Fruit fly (Drosophila melanogaster): ENCODE measurements around the gene Pfdn1.

Gene Pfdn1

DNA sequence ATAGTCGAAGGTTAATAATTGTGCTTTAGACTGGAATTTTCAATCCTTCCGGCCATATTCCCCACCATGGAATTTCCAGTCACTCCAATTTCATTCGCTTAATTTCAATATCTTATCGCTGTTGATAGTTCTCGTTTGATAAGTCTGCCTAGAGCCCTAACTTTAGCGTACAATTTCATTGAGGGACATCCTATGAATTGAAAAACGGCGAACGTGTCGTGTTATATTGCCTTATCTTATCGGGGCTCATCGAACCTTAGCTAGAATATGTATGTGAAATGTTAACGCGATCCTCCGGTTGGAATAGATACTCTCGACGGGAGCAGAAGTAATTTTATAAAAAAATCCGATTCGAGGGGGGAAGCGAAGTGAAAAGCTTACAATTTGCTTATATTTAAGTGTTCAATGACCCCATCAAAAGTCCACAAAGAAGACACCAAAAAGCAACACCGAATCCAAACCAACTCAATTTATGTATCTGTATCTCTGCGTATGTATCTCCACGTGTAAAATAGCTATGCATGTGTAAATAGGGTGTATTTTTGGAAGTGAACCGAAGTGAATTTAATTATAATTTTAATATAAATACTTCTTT, 20.8 kb downstream of the Pfdn1 start:
- TF ChIP-seq Ets98B (GFP tag; IDR thresholded peaks at IDR 0.05): no peak
- no peak for TF ChIP-seq CG10348 (GFP tag; IDR thresholded peaks at IDR 0.05)
- no peak for TF ChIP-seq CG17806 (tag; optimal IDR thresholded peaks at IDR 0.05)
- no peak for TF ChIP-seq CG8159 (tag; optimal IDR thresholded peaks at IDR 0.05)
- no peak for TF ChIP-seq Pif1A (GFP tag; optimal IDR thresholded peaks at IDR 0.05)
- no peak for TF ChIP-seq Snoo (tag; optimal IDR thresholded peaks at IDR 0.05)
- no peak for TF ChIP-seq CG15710 (tag; optimal IDR thresholded peaks at IDR 0.05)
- TF ChIP-seq EcR (GFP tag; optimal IDR thresholded peaks at IDR 0.05): no peak
- TF ChIP-seq CG8301 (tag; optimal IDR thresholded peaks at IDR 0.05): no peak
- TF ChIP-seq fd96Ca (GFP tag; IDR thresholded peaks at IDR 0.05): no peak
- TF ChIP-seq CG12605 (GFP tag; IDR thresholded peaks at IDR 0.05): no peak
- TF ChIP-seq CG34367 (tag; optimal IDR thresholded peaks at IDR 0.05): no peak
- no peak for TF ChIP-seq CG9948 (tag; optimal IDR thresholded peaks at IDR 0.05)
- TF ChIP-seq CG13204 (GFP tag; optimal IDR thresholded peaks at IDR 0.05): no peak
- no peak for TF ChIP-seq gl (tag; optimal IDR thresholded peaks at IDR 0.05)
- no peak for TF ChIP-seq CG32121 (GFP tag; IDR thresholded peaks at IDR 0.05)
- TF ChIP-seq CG14655 (GFP tag; optimal IDR thresholded peaks at IDR 0.05): no peak

DNA sequence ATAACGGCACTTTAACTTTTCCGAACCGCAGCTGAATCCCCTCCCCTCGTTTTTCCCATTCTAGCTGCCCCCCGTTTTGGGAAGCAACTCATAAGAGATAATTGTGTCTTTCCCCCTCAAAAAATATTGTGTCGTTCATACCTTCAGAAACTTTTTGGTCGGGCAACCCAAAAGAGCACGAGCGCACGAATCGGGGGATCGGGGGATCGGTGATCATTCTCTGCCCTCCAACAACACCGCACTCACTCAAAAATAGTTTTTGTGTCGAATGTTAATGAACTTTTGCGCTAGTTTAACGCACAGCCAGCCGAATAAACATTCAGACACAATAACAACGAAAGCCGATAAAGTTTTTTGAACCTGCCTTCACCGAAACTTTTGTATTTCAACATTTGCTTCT, 21.5 kb downstream of the Pfdn1 start:
- TF ChIP-seq CG12605 (GFP tag; IDR thresholded peaks at IDR 0.05): no peak
- no peak for TF ChIP-seq D1 (tag; optimal IDR thresholded peaks at IDR 0.05)
- TF ChIP-seq CG14655 (GFP tag; optimal IDR thresholded peaks at IDR 0.05): no peak
- TF ChIP-seq CG34367 (tag; optimal IDR thresholded peaks at IDR 0.05): no peak
- TF ChIP-seq Snoo (tag; optimal IDR thresholded peaks at IDR 0.05): no peak
- TF ChIP-seq CG15710 (tag; optimal IDR thresholded peaks at IDR 0.05): no peak
- no peak for TF ChIP-seq fd96Ca (GFP tag; IDR thresholded peaks at IDR 0.05)
- no peak for TF ChIP-seq CG17806 (tag; optimal IDR thresholded peaks at IDR 0.05)
- no peak for TF ChIP-seq CG8159 (tag; optimal IDR thresholded peaks at IDR 0.05)
- TF ChIP-seq Pif1B (GFP tag; optimal IDR thresholded peaks at IDR 0.05): no peak
- no peak for TF ChIP-seq CG4496 (GFP tag; IDR thresholded peaks at IDR 0.05)
- no peak for TF ChIP-seq gl (tag; optimal IDR thresholded peaks at IDR 0.05)
- no peak for TF ChIP-seq CG10348 (GFP tag; IDR thresholded peaks at IDR 0.05)

- TF ChIP-seq CG9948 (tag; optimal IDR thresholded peaks at IDR 0.05) (no peak), Pif1B (GFP tag; optimal IDR thresholded peaks at IDR 0.05) (no peak), rn (GFP tag; IDR thresholded peaks at IDR 0.05) (no peak), CG10348 (GFP tag; IDR thresholded peaks at IDR 0.05) (no peak), D1 (tag; optimal IDR thresholded peaks at IDR 0.05) (no peak), CG14655 (GFP tag; optimal IDR thresholded peaks at IDR 0.05) (no peak), CG32121 (GFP tag; IDR thresholded peaks at IDR 0.05) (no peak), CG34367 (tag; optimal IDR thresholded peaks at IDR 0.05) (no peak), CG15710 (tag; optimal IDR thresholded peaks at IDR 0.05) (no peak), Ets98B (GFP tag; IDR thresholded peaks at IDR 0.05) (no peak), CG8301 (tag; optimal IDR thresholded peaks at IDR 0.05) (no peak), EcR (GFP tag; optimal IDR thresholded peaks at IDR 0.05) (no peak), Snoo (tag; optimal IDR thresholded peaks at IDR 0.05) (no peak)
Observed at dm6 chr2L:6090786-6091716, 22.2 kb downstream of the Pfdn1 start, which contains the start of gene CG45075. TSS of gene CG45075 (plus strand) at chr2L:6091412.

DNA sequence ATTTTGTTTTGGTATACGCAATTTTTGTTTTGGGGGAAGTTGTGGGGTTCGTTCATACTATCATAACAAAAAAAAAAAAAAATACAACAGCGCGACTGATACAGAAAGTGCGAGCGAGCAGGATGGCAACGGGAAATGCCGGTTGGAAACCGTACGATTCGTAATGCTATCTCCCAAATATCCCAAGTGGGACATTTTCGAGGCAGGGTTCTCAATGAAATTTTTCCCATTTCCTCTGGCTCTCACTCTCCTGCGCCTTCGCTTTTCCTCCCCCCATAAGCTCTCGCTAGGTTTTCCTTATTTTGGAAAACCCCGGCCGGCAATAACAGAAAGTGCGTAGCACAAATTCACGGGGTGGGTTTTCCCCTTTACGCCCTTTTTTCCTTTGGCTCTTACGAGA, 23.4 kb downstream of the Pfdn1 start:
- TF ChIP-seq CG10348 (GFP tag; IDR thresholded peaks at IDR 0.05) (no peak), Pif1B (GFP tag; optimal IDR thresholded peaks at IDR 0.05) (no peak), CG12605 (GFP tag; IDR thresholded peaks at IDR 0.05) (no peak), CG8159 (tag; optimal IDR thresholded peaks at IDR 0.05) (no peak), rn (GFP tag; IDR thresholded peaks at IDR 0.05) (no peak), CG13204 (GFP tag; optimal IDR thresholded peaks at IDR 0.05) (no peak), CG9948 (tag; optimal IDR thresholded peaks at IDR 0.05) (no peak), gl (tag; optimal IDR thresholded peaks at IDR 0.05) (no peak)

DNA sequence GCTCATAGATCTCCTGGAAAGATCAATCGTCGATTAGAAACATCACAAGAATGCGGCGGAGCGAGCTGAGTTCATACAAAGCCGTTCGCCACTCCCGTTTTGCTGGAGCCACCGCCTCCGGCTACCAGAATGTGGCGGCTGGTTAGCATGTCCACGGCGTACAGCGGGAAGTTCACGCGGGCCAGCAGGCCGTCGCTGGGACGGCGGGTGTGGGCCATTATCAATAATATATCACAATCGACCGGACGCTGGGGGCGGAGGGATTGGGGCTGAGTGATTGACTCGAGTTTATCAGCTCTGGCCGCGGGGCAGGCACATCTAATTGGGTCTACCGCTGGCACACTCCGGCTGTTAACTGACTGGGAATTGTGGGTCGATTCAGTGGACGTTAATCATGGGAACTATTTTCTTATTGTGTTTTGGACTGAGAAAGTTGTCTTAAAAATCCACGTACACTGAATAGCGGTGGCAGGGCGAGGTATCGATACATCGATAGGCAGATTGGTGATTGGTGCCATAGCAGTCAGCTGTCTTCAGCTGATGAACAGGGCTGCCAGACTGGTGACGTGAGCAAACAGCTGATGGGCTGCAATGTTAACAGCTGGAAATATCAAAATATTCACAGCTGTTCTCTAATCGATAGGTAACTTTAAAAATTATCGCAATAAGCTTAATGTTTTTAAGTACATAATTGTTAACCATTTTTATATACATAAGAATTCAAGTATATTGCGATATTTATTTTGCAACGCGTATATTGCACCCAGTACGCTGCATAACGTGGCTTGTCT, 29.8 kb downstream of the Pfdn1 start, which contains the start of gene CG9175:
TSS of gene CG9175 (minus strand) at position 488 of the 791 bp plus-strand sequence.
- TF ChIP-seq CG34367 (tag; optimal IDR thresholded peaks at IDR 0.05) (no peak), CG13204 (GFP tag; optimal IDR thresholded peaks at IDR 0.05) (no peak), Pif1A (GFP tag; optimal IDR thresholded peaks at IDR 0.05) (no peak), CG8159 (tag; optimal IDR thresholded peaks at IDR 0.05) (no peak), fd96Ca (GFP tag; IDR thresholded peaks at IDR 0.05) (no peak), gl (tag; optimal IDR thresholded peaks at IDR 0.05) (no peak), CG12605 (GFP tag; IDR thresholded peaks at IDR 0.05) (no peak), D1 (tag; optimal IDR thresholded peaks at IDR 0.05) (no peak), CG15710 (tag; optimal IDR thresholded peaks at IDR 0.05) (no peak), rn (GFP tag; IDR thresholded peaks at IDR 0.05) (no peak), CG14655 (GFP tag; optimal IDR thresholded peaks at IDR 0.05) (no peak), CG17806 (tag; optimal IDR thresholded peaks at IDR 0.05) (no peak), CG8301 (tag; optimal IDR thresholded peaks at IDR 0.05) (no peak), EcR (GFP tag; optimal IDR thresholded peaks at IDR 0.05) (no peak), Pif1B (GFP tag; optimal IDR thresholded peaks at IDR 0.05) (no peak), Ets98B (GFP tag; IDR thresholded peaks at IDR 0.05) (no peak), CG10348 (GFP tag; IDR thresholded peaks at IDR 0.05) (no peak), Snoo (tag; optimal IDR thresholded peaks at IDR 0.05) (no peak), CG4496 (GFP tag; IDR thresholded peaks at IDR 0.05) (no peak)

Data from whole organism, pupa.